Worm (Caenorhabditis elegans): ENCODE measurements around the gene srh-60.

The srh-60 gene

ce11 chrII:3581752-3582151 is 1.8 kb upstream of the srh-60 start, which contains the start of gene srh-59:
TSS of gene srh-59 (plus strand) at chrII:3582052.
- TF ChIP-seq tbx-2 (tag; optimal IDR thresholded peaks at IDR 0.05) (no peak), nhr-43 (tag; optimal IDR thresholded peaks at IDR 0.05; ENCODE audit: poor library complexity, severe bottlenecking) (no peak), nhr-77 (tag; optimal IDR thresholded peaks at IDR 0.05) (no peak), lin-39 (tag; optimal IDR thresholded peaks at IDR 0.05) (no peak), jun-1 (tag; optimal IDR thresholded peaks at IDR 0.05) (no peak), ceh-9 (tag; optimal IDR thresholded peaks at IDR 0.05) (no peak), ceh-28 (tag; optimal IDR thresholded peaks at IDR 0.05) (no peak), R02D3.7 (tag; optimal IDR thresholded peaks at IDR 0.05) (no peak), fos-1 (tag; optimal IDR thresholded peaks at IDR 0.05) (no peak), nhr-12 (tag; optimal IDR thresholded peaks at IDR 0.05) (no peak)

DNA sequence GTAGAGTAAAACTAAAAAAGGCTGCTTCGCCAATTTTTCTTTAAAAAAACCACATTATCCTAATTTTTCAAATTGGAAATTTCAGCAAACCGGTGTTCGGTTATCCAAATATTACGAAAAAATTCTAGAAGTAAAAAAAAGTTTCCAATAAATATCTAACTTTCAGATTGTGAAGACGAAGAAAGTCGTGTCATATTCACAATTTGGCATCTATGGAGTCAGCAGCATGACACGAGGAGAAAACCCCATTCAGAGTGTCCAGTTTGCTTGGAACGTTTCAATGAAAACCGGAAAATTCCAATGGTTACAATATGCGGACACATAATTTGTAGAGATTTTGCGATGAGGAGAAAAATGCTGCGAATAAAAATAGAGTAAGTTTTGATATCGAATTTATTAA is 11.8 kb downstream of the srh-60 start, which contains the start of gene Y49F6A.12:
TSS of gene Y49F6A.12 (plus strand) at position 301 of the 400 bp plus-strand sequence.
- TF ChIP-seq ama-1 (optimal IDR thresholded peaks at IDR 0.05): no peak

ce11 chrII:3598721-3599120 is 15.2 kb downstream of the srh-60 start, which contains the start of gene Y49F6A.11:
TSS of gene Y49F6A.11 (minus strand) at chrII:3598821.
- TF ChIP-seq unc-39 (tag; optimal IDR thresholded peaks at IDR 0.05): no peak
- TF ChIP-seq fkh-2 (tag; optimal IDR thresholded peaks at IDR 0.05): no peak
- no peak for TF ChIP-seq lsy-12 (tag; optimal IDR thresholded peaks at IDR 0.05)

DNA sequence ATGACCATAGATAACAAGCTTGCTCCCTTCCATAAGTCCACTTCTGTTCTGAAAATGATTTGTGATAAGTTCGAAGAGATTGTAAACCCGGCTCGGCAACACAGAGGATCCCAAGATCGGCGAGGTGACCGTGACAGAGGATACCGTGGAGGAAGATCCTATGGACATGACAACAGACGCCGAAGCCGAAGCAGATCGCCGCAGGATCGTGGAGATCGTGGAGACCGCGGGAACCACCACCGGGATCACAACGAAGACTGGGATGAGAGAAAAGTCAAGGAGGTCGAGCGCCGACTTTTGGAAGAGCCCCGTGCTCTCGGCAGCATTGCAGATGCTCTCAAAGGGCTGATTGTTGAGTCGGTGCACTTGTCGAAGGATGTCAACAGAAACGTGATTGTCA is 21.1 kb downstream of the srh-60 start:
- TF ChIP-seq mdl-1 (tag; optimal IDR thresholded peaks at IDR 0.05): no peak
- no peak for TF ChIP-seq eor-1 (tag; optimal IDR thresholded peaks at IDR 0.05)
- TF ChIP-seq elt-1 (tag; optimal IDR thresholded peaks at IDR 0.05): no peak
- TF ChIP-seq nhr-237 (tag; optimal IDR thresholded peaks at IDR 0.05): no peak
- no peak for TF ChIP-seq lin-39 (tag; optimal IDR thresholded peaks at IDR 0.05)
- TF ChIP-seq jun-1 (tag; optimal IDR thresholded peaks at IDR 0.05): no peak

ce11 chrII:3609764-3610163 is 26.3 kb downstream of the srh-60 start, which contains the start of gene Y49F6A.5:
TSS of gene Y49F6A.5 (minus strand) at chrII:3609864.
- TF ChIP-seq ceh-82 (tag; optimal IDR thresholded peaks at IDR 0.05) (no peak), elt-1 (tag; optimal IDR thresholded peaks at IDR 0.05) (no peak), ztf-4 (tag; optimal IDR thresholded peaks at IDR 0.05) (no peak), daf-12 (tag; optimal IDR thresholded peaks at IDR 0.05) (no peak), mml-1 (tag; optimal IDR thresholded peaks at IDR 0.05) (no peak), nhr-67 (tag; optimal IDR thresholded peaks at IDR 0.05) (no peak), nhr-237 (tag; optimal IDR thresholded peaks at IDR 0.05) (no peak), eor-1 (tag; optimal IDR thresholded peaks at IDR 0.05) (no peak), nhr-11 (tag; optimal IDR thresholded peaks at IDR 0.05) (no peak), nhr-25 (tag; optimal IDR thresholded peaks at IDR 0.05) (no peak), pqm-1 (tag; optimal IDR thresholded peaks at IDR 0.05) (no peak), skn-1 (tag; optimal IDR thresholded peaks at IDR 0.05) (no peak), aly-2 (tag; optimal IDR thresholded peaks at IDR 0.05) (no peak), ceh-16 (tag; optimal IDR thresholded peaks at IDR 0.05) (no peak), unc-39 (tag; optimal IDR thresholded peaks at IDR 0.05) (no peak), ceh-9 (tag; optimal IDR thresholded peaks at IDR 0.05) (no peak), ZK546.5 (tag; optimal IDR thresholded peaks at IDR 0.05) (no peak), egl-5 (tag; optimal IDR thresholded peaks at IDR 0.05) (no peak), nfya-1 (tag; optimal IDR thresholded peaks at IDR 0.05; ENCODE audit: insufficient read depth) (no peak)

- TF ChIP-seq nfya-1 (tag; optimal IDR thresholded peaks at IDR 0.05; ENCODE audit: insufficient read depth) (peak; percentile 98), egl-5 (tag; optimal IDR thresholded peaks at IDR 0.05) (no peak)
Measured at ce11 chrII:3616615-3617014, 33.1 kb downstream of the srh-60 start.

ce11 chrII:3617512-3617911 is 34.0 kb downstream of the srh-60 start, which contains the start of gene F40E12.1:
TSS of gene F40E12.1 (plus strand) at chrII:3617812.
- no peak for TF ChIP-seq unc-39 (tag; optimal IDR thresholded peaks at IDR 0.05)
- TF ChIP-seq ceh-9 (tag; optimal IDR thresholded peaks at IDR 0.05): no peak
